Worm (Caenorhabditis elegans) whole organism, L4 larva: Measurements from ENCODE around the gene ZK616.2.

Experiments used
- F49E8.2 ChIP-seq: sonication (generic microtip); optimal IDR thresholded peaks from 2 replicates; lab custom pipeline; 2016; ENCODE audit warnings: missing compliant biosample characterization, mild to moderate bottlenecking, missing genetic modification characterization, borderline replicate concordance
- arid-1 ChIP-seq: fragments of 200-800 bp; sonication (Bioruptor generic); conservative IDR thresholded peaks from 2 replicates; pipeline ENCODE4 v1.3.6; 2022; ENCODE audit warnings: missing genetic modification reagents, missing genetic modification characterization, missing compliant biosample characterization
- ctbp-1 ChIP-seq: fragments of 200-800 bp; sonication (Bioruptor generic); IDR thresholded peaks from 2 replicates; pipeline ENCODE4 v1.3.6; 2022; ENCODE audit warnings: missing genetic modification reagents, missing genetic modification characterization, missing compliant biosample characterization
- lin-15B ChIP-seq: fragments of 150-350 bp; sonication (generic microtip); optimal IDR thresholded peaks from 3 replicates; lab custom pipeline; 2014; ENCODE audit warnings: missing biosample characterization, missing genetic modification characterization

Gene ZK616.2

DNA sequence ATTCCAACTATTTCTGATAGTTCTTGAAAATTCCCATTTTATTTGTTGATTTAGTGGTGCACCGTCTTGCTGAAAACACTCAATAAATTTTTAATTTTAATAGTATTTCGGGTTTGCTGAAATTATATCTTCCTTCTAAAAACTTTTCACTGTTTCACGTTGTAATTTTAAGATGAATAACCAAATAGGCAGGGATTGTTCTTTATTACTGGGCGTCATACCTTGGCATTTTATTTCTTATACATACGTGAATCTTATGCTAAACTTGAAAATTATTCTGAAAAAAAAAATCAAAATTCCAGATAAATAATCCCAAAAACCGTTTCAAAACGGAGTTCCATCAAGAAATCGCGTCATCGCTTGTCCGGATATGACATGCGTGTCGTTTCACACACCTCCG is 41.1 kb downstream of the ZK616.2 start, which contains the start of gene mgl-3:
Gene mgl-3 (plus strand): TSS at position 301 of the 400 bp plus-strand sequence.
- TF ChIP-seq ctbp-1 (GFP tag; lab: Robert Waterston, UW) (no peak), arid-1 (GFP tag; lab: Robert Waterston, UW) (no peak), lin-15B (no peak), F49E8.2 (tag; lab: Kevin White, UChicago) (no peak)
